Worm (Caenorhabditis elegans) whole organism, L3 larva: ENCODE results near the gene gst-32.

Source experiments
- R02D3.7 ChIP-seq: fragments of 150-350 bp; optimal IDR thresholded peaks from 2 replicates; lab custom pipeline; 2014; ENCODE audit warnings: missing biosample characterization, missing genetic modification characterization
- ZK546.5 ChIP-seq: sonication (generic microtip); optimal IDR thresholded peaks from 2 replicates; lab custom pipeline; 2017; ENCODE audit warnings: missing biosample characterization, missing genetic modification characterization
- ama-1 ChIP-seq: fragments of 150-350 bp; optimal IDR thresholded peaks from 2 replicates; lab custom pipeline; 2018
- ceh-28 ChIP-seq: fragments of 150-350 bp; optimal IDR thresholded peaks from 2 replicates; lab custom pipeline; 2014; ENCODE audit warnings: missing biosample characterization, missing genetic modification reagents, missing genetic modification characterization
- ceh-82 ChIP-seq: fragments of 150-350 bp; optimal IDR thresholded peaks from 2 replicates; lab custom pipeline; 2014; ENCODE audit warnings: missing biosample characterization, missing genetic modification characterization
- egl-27 ChIP-seq: sonication (generic microtip); optimal IDR thresholded peaks from 4 replicates; lab custom pipeline; 2017; ENCODE audit warnings: missing biosample characterization, missing genetic modification reagents, missing genetic modification characterization
- elt-1 ChIP-seq: fragments of 150-350 bp; optimal IDR thresholded peaks from 2 replicates; lab custom pipeline; 2014; ENCODE audit warnings: missing biosample characterization, missing genetic modification characterization
- elt-2 ChIP-seq: sonication (generic microtip); optimal IDR thresholded peaks from 2 replicates; lab custom pipeline; 2016; ENCODE audit warnings: missing genetic modification reagents, mild to moderate bottlenecking, missing genetic modification characterization, missing compliant biosample characterization
- elt-3 ChIP-seq, 3 experiments: fragments of 150-350 bp in 1 of 3; sonication (generic microtip) in 2 of 3; optimal IDR thresholded peaks; 2 replicates in 2 of 3; 4 replicates in 1 of 3; lab custom pipeline; 2014 to 2017; ENCODE audit warnings: missing biosample characterization in 3 of 3, missing genetic modification characterization in 3 of 3
- fkh-10 ChIP-seq: sonication (generic microtip); optimal IDR thresholded peaks from 2 replicates; lab custom pipeline; 2017; ENCODE audit warnings: missing biosample characterization, missing genetic modification reagents, missing genetic modification characterization
- fkh-2 ChIP-seq: fragments of 150-350 bp; optimal IDR thresholded peaks from 2 replicates; lab custom pipeline; 2014; ENCODE audit warnings: missing biosample characterization, missing genetic modification reagents, missing genetic modification characterization
- hmg-11 ChIP-seq: sonication (generic microtip); optimal IDR thresholded peaks from 2 replicates; lab custom pipeline; 2016; ENCODE audit warnings: missing genetic modification characterization, missing compliant biosample characterization
- jun-1 ChIP-seq: fragments of 150-350 bp; optimal IDR thresholded peaks from 2 replicates; lab custom pipeline; 2014; ENCODE audit warnings: missing biosample characterization, missing genetic modification reagents, missing genetic modification characterization
- lin-39 ChIP-seq: fragments of 150-350 bp; optimal IDR thresholded peaks from 2 replicates; lab custom pipeline; 2018; ENCODE audit warnings: missing biosample characterization, missing genetic modification reagents, missing genetic modification characterization
- lsy-12 ChIP-seq: sonication (generic microtip); optimal IDR thresholded peaks from 2 replicates; lab custom pipeline; 2016; ENCODE audit warnings: mild to moderate bottlenecking, missing genetic modification characterization, missing compliant biosample characterization
- mdl-1 ChIP-seq: fragments of 150-350 bp; optimal IDR thresholded peaks from 2 replicates; lab custom pipeline; 2014; ENCODE audit warnings: missing biosample characterization, missing genetic modification characterization
- nfya-1 ChIP-seq: sonication (generic microtip); optimal IDR thresholded peaks from 2 replicates; lab custom pipeline; 2017; ENCODE audit warnings: missing genetic modification characterization, mild to moderate bottlenecking, missing compliant biosample characterization, antibody characterized with exemption, moderate library complexity; ENCODE audit not compliant: insufficient read depth
- nhr-12 ChIP-seq: fragments of 150-350 bp; optimal IDR thresholded peaks from 2 replicates; lab custom pipeline; 2014; ENCODE audit warnings: missing biosample characterization, missing genetic modification characterization
- nhr-23 ChIP-seq: fragments of 150-350 bp; optimal IDR thresholded peaks from 2 replicates; lab custom pipeline; 2014; ENCODE audit warnings: missing biosample characterization, missing genetic modification reagents, missing genetic modification characterization
- nhr-25 ChIP-seq: sonication (generic microtip); optimal IDR thresholded peaks from 2 replicates; lab custom pipeline; 2017; ENCODE audit warnings: missing biosample characterization, missing genetic modification characterization
- nhr-28 ChIP-seq: fragments of 150-350 bp; optimal IDR thresholded peaks from 2 replicates; lab custom pipeline; 2014; ENCODE audit warnings: missing biosample characterization, missing genetic modification characterization
- nhr-67 ChIP-seq: fragments of 150-350 bp; optimal IDR thresholded peaks from 2 replicates; lab custom pipeline; 2014; ENCODE audit warnings: missing biosample characterization, missing genetic modification characterization
- nhr-76 ChIP-seq: fragments of 150-350 bp; sonication (generic microtip); optimal IDR thresholded peaks from 5 replicates; lab custom pipeline; 2014; ENCODE audit warnings: missing biosample characterization, missing genetic modification characterization
- nhr-77 ChIP-seq: fragments of 150-350 bp; optimal IDR thresholded peaks from 2 replicates; lab custom pipeline; 2014; ENCODE audit warnings: missing biosample characterization, missing genetic modification characterization
- pha-4 ChIP-seq: fragments of 150-350 bp; optimal IDR thresholded peaks from 2 replicates; lab custom pipeline; 2014; ENCODE audit warnings: missing biosample characterization, missing genetic modification reagents, missing genetic modification characterization
- pqm-1 ChIP-seq: fragments of 150-350 bp; optimal IDR thresholded peaks from 2 replicates; lab custom pipeline; 2017; ENCODE audit warnings: missing biosample characterization, missing genetic modification characterization, inconsistent platforms
- sea-2 ChIP-seq: fragments of 150-350 bp; sonication (generic microtip); optimal IDR thresholded peaks from 4 replicates; lab custom pipeline; 2014; ENCODE audit warnings: missing biosample characterization, missing genetic modification reagents, missing genetic modification characterization
- snpc-4 ChIP-seq: fragments of 150-350 bp; optimal IDR thresholded peaks from 2 replicates; lab custom pipeline; 2014; ENCODE audit warnings: missing biosample characterization, missing genetic modification characterization
- unc-39 ChIP-seq: sonication (generic microtip); optimal IDR thresholded peaks from 4 replicates; lab custom pipeline; 2017; ENCODE audit warnings: missing biosample characterization, missing genetic modification characterization
- unc-62 ChIP-seq: fragments of 150-350 bp; sonication (generic microtip); optimal IDR thresholded peaks from 4 replicates; lab custom pipeline; 2014; ENCODE audit warnings: missing biosample characterization, missing genetic modification reagents, missing genetic modification characterization
- zag-1 ChIP-seq: fragments of 150-350 bp; optimal IDR thresholded peaks from 2 replicates; lab custom pipeline; 2014; ENCODE audit warnings: missing biosample characterization, missing genetic modification characterization
- ztf-4 ChIP-seq: fragments of 150-350 bp; optimal IDR thresholded peaks from 2 replicates; lab custom pipeline; 2014; ENCODE audit warnings: missing biosample characterization, missing genetic modification characterization

gst-32 gene

DNA sequence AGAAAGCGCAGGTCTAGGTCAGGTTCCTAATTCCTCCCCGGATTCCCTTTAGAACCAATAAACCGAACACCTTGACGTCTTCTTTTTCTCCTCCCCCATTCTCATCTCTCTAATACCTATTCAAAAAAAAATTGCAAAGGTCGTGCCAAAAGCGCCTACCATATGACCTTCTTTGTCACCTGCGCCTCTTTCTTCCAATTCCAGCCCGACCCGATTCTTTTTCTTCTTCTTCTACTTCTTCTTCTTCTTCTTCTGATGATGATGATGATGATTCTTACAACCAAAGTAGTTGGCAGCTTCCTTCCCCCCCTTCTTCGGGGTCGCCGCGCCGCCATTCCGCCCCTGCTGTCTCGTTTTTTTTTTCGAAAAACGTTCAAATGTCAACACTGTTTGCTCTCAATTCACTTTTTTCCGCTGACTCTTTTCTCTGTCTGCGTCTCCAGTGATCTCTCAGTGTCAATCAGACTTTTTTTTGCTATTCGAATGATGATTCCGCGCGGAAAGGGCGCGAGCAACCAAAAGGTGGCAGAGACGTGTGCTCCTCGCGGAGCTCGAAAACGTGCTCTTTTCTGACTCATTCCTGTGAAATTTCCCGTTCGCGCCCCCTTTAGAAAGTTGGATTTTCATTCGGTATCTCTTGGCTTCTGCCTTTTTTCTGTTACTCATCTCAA is 25.1 kb upstream of the gst-32 start:
- peak; percentile 96 for TF ChIP-seq nhr-25
- no peak for TF ChIP-seq fkh-10
- TF ChIP-seq hmg-11 (tag; lab: Kevin White, UChicago), result peak; percentile 21
- peak; percentile 67 for TF ChIP-seq pha-4
- no peak for TF ChIP-seq ZK546.5 (tag; lab: Kevin White, UChicago)
- peak; percentile 13 for TF ChIP-seq nfya-1 (tag; lab: Kevin White, UChicago)

DNA sequence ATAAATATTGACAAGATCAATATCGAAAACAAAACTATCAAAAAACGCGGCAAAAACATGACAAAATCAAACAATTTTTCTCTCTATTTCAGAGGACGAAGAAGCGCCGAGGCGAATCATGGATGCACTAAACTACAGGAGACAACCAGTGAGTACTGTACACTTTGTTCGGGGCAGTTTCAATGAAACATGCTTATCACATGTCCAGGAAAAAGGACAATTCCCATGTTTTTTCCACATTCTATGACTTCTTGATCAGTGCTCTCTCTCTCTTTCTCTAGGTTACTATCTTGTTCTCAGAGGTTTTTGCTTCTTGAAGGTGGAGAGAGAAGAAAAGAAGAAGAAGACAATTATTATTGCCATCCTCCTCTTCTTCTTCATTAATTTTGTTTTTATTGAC is 19.1 kb upstream of the gst-32 start:
- TF ChIP-seq elt-2 (tag; lab: Kevin White, UChicago) (peak; percentile 61), pqm-1 (peak; percentile 64), pha-4 (peak; percentile 3), ceh-82 (tag; lab: Kevin White, UChicago) (no peak), ama-1 (lab: Kevin White, UChicago) (peak; percentile 10)

DNA sequence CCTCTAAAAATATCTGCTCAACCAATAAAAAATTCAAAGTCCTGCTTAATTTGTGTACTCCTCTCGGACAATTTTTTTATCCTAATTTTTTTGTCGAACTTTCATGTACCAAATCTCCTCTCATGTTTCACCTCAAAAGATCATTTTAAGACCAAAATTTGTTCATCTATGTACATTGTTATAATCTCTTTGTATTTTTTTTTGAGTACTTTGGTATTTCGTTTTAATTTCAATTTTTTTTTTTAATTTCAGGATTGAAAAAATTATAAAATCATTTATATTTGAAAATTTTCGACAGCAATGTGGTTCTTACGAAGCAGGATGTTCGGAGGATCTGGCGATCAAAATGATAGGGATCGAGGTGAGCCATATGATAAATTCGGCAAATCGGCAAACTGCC is 18.0 kb upstream of the gst-32 start, which contains the start of gene spsb-1:
TSS of gene spsb-1 (plus strand) at position 301 of the 400 bp plus-strand sequence.
- TF ChIP-seq unc-39 (tag; lab: Kevin White, UChicago) (no peak), nhr-28 (tag; lab: Kevin White, UChicago) (no peak), unc-62 (GFP tag; lab: Kevin White, UChicago) (no peak)

DNA sequence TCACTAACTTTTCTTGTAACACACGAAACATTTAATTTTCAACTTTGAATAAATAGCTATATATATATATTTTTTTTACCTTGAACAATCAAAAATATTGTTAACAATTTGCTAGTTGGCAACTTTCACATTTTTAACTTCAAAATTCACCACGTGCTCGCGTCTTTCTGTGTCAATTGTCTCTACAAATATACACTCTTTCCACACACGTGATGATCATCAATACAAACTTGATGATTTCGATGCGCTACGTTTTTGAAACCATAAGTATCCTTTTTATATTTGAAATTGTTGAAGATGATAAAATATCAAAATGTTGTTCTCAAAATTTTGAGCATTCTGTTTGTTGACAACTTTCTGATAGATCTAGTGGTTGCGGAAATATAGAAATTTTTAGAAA is 17.0 kb upstream of the gst-32 start:
- TF ChIP-seq nhr-76 (tag; lab: Kevin White, UChicago) (no peak), pha-4 (peak; percentile 31), lsy-12 (tag; lab: Kevin White, UChicago) (no peak), snpc-4 (tag; lab: Kevin White, UChicago) (no peak), elt-2 (tag; lab: Kevin White, UChicago) (peak; percentile 9)
- TF ChIP-seq, all 47 proteins: peak for 2

DNA sequence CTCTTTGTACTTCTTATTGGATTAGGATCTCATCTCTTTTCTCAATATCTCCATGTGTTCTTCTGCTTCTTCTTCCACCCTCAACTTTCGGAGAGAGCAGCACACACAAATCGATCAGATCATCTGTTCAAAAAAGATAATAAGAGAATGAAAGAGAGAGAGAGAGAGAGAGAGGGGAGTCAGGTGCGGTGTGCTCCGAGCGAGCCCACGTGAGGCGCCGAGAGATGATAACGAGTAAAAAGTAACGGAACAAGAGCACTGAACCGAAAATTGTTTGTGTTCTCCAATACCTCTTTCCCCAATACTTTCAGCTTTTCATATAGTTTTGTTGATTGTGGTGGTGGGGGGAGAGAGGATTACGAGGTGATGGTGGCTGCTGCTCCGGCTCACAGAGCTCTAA is 15.6 kb upstream of the gst-32 start:
- no peak for TF ChIP-seq sea-2
- peak; percentile 81 for TF ChIP-seq elt-2 (tag; lab: Kevin White, UChicago)
- TF ChIP-seq egl-27 (tag; lab: Kevin White, UChicago), result no peak
- TF ChIP-seq lin-39 (tag; lab: Kevin White, UChicago), result peak; percentile 37
- no peak for TF ChIP-seq R02D3.7 (tag; lab: Kevin White, UChicago)
- no peak for TF ChIP-seq nhr-25
- TF ChIP-seq elt-3 (tag; optimal IDR thresholded peaks at IDR 0.05; lab: Kevin White, UChicago), result no peak
- no peak for TF ChIP-seq elt-1 (tag; lab: Kevin White, UChicago)
- TF ChIP-seq jun-1, result peak; percentile 51
- TF ChIP-seq nfya-1 (tag; lab: Kevin White, UChicago), result peak; percentile 34
- no peak for TF ChIP-seq ztf-4 (tag; lab: Kevin White, UChicago)
- no peak for TF ChIP-seq nhr-12 (tag; lab: Kevin White, UChicago)
- TF ChIP-seq hmg-11 (tag; lab: Kevin White, UChicago), result no peak
- no peak for TF ChIP-seq zag-1 (tag; lab: Kevin White, UChicago)
- peak; percentile 69 for TF ChIP-seq pha-4
- TF ChIP-seq fkh-2 (tag; lab: Kevin White, UChicago), result no peak
- no peak for TF ChIP-seq nhr-77 (tag; lab: Kevin White, UChicago)
- TF ChIP-seq pqm-1, result peak; percentile 48
- peak; percentile 7 for TF ChIP-seq mdl-1 (tag; lab: Kevin White, UChicago)
- peak; percentile 49 for TF ChIP-seq ceh-28 (tag; lab: Kevin White, UChicago)
- no peak for TF ChIP-seq unc-39 (tag; lab: Kevin White, UChicago)
- no peak for TF ChIP-seq fkh-10
- TF ChIP-seq snpc-4 (tag; lab: Kevin White, UChicago), result peak; percentile 21
- TF ChIP-seq nhr-67 (tag; lab: Kevin White, UChicago), result no peak
- TF ChIP-seq, all 47 proteins: peak for 9

DNA sequence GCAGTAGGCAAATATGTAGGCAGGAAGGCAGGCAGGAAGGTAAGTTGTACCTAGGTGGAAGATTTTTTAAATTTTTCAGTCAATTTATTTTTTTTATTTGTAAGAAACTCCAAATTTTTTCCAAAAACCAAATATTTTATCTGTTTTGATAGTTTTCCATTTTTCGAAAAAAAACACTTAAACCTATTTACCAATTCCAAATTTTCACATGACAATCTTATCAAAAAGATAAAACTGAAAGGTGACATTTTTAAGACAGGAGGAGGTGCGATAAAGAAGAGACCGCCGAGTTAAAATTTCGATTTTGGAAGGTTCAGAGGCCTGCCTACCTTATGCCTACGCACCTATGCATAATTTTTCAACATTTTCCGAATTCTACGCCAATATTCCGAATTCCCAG is 12.6 kb upstream of the gst-32 start:
- TF ChIP-seq elt-2 (tag; lab: Kevin White, UChicago) (peak; percentile 68), snpc-4 (tag; lab: Kevin White, UChicago) (no peak), unc-39 (tag; lab: Kevin White, UChicago) (no peak), nhr-23 (tag; lab: Kevin White, UChicago) (no peak), pha-4 (peak; percentile 35)
